Fruit fly (Drosophila melanogaster) whole organism, adult: ENCODE data around the gene alt.

Experiments used
- CG11617 ChIP-seq: fragments of 200-800 bp; sonication (Bioruptor generic); optimal IDR thresholded peaks from 2 replicates; lab custom pipeline; 2017; ENCODE audit warnings: mild to moderate bottlenecking, missing biosample characterization, missing genetic modification reagents, missing genetic modification characterization
- CG12768 ChIP-seq: fragments of 200-800 bp; sonication (Bioruptor generic); optimal IDR thresholded peaks from 2 replicates; lab custom pipeline; 2017; ENCODE audit warnings: missing biosample characterization, missing genetic modification characterization, mild to moderate bottlenecking, moderate library complexity, missing genetic modification reagents
- CG14711 ChIP-seq: fragments of 200-800 bp; sonication (Bioruptor generic); optimal IDR thresholded peaks from 2 replicates; lab custom pipeline; 2018; ENCODE audit warnings: missing biosample characterization, mild to moderate bottlenecking, missing genetic modification characterization, moderate library complexity
- CG1620 ChIP-seq: fragments of 200-800 bp; sonication (Bioruptor generic); optimal IDR thresholded peaks from 2 replicates; lab custom pipeline; 2016; ENCODE audit warnings: missing biosample characterization, missing genetic modification characterization
- CG33017 ChIP-seq: fragments of 200-800 bp; sonication (Bioruptor generic); optimal IDR thresholded peaks from 2 replicates; lab custom pipeline; 2018; ENCODE audit warnings: missing biosample characterization, mild to moderate bottlenecking, missing genetic modification characterization, moderate library complexity
- CG5204 ChIP-seq: fragments of 200-800 bp; sonication (Bioruptor generic); optimal IDR thresholded peaks from 2 replicates; lab custom pipeline; 2016; ENCODE audit warnings: missing biosample characterization, missing genetic modification characterization
- CG7045 ChIP-seq: fragments of 200-800 bp; sonication (Bioruptor generic); optimal IDR thresholded peaks from 2 replicates; lab custom pipeline; 2017; ENCODE audit warnings: missing biosample characterization, mild to moderate bottlenecking, missing genetic modification characterization
- CG7101 ChIP-seq: fragments of 200-800 bp; sonication (Bioruptor generic); optimal IDR thresholded peaks from 2 replicates; lab custom pipeline; 2018; ENCODE audit warnings: missing biosample characterization, mild to moderate bottlenecking, missing genetic modification characterization, moderate library complexity
- Clk ChIP-seq: fragments of 200-800 bp; sonication (Bioruptor generic); optimal IDR thresholded peaks from 2 replicates; lab custom pipeline; 2017; ENCODE audit warnings: missing biosample characterization, missing genetic modification characterization
- Crg-1 ChIP-seq: fragments of 200-800 bp; sonication (Bioruptor generic); optimal IDR thresholded peaks from 2 replicates; lab custom pipeline; 2016; ENCODE audit warnings: missing biosample characterization, missing genetic modification characterization
- Hr96 ChIP-seq: fragments of 200-800 bp; sonication (Bioruptor generic); optimal IDR thresholded peaks from 2 replicates; lab custom pipeline; 2016; ENCODE audit warnings: missing biosample characterization, missing genetic modification characterization
- Mnt ChIP-seq: fragments of 200-800 bp; sonication (Bioruptor generic); optimal IDR thresholded peaks from 2 replicates; lab custom pipeline; 2016; ENCODE audit warnings: missing biosample characterization, mild to moderate bottlenecking, missing genetic modification characterization
- bab1 ChIP-seq: fragments of 200-800 bp; sonication (Bioruptor generic); optimal IDR thresholded peaks from 3 replicates; lab custom pipeline; 2019; ENCODE audit warnings: missing biosample characterization, mild to moderate bottlenecking, missing genetic modification characterization, moderate library complexity
- cic ChIP-seq: fragments of 200-800 bp; sonication (Bioruptor generic); optimal IDR thresholded peaks from 2 replicates; lab custom pipeline; 2017; ENCODE audit warnings: missing biosample characterization, mild to moderate bottlenecking, missing genetic modification characterization, moderate library complexity
- cnc ChIP-seq, 2 experiments: fragments of >200 bp; optimal IDR thresholded peaks; 2 replicates each; lab custom pipeline; 2017
- kay ChIP-seq: fragments of 200-800 bp; sonication (Bioruptor generic); peaks from one replicate; lab custom pipeline; 2016; ENCODE audit warnings: missing biosample characterization, missing genetic modification characterization, borderline replicate concordance
- ovo ChIP-seq: fragments of 200-800 bp; sonication (Bioruptor generic); optimal IDR thresholded peaks from 2 replicates; lab custom pipeline; 2016; ENCODE audit warnings: missing biosample characterization, missing genetic modification characterization
- pad ChIP-seq: fragments of 200-800 bp; sonication (Bioruptor generic); optimal IDR thresholded peaks from 3 replicates; lab custom pipeline; 2017; ENCODE audit warnings: missing biosample characterization, missing genetic modification characterization, mild to moderate bottlenecking, moderate library complexity, missing genetic modification reagents
- tj ChIP-seq: fragments of 200-800 bp; sonication (Bioruptor generic); optimal IDR thresholded peaks from 3 replicates; lab custom pipeline; 2017; ENCODE audit warnings: missing biosample characterization, mild to moderate bottlenecking, missing genetic modification characterization, moderate library complexity
- toe ChIP-seq: fragments of 200-800 bp; sonication (Bioruptor generic); optimal IDR thresholded peaks from 2 replicates; lab custom pipeline; 2016; ENCODE audit warnings: missing biosample characterization, missing genetic modification characterization

alt gene

DNA sequence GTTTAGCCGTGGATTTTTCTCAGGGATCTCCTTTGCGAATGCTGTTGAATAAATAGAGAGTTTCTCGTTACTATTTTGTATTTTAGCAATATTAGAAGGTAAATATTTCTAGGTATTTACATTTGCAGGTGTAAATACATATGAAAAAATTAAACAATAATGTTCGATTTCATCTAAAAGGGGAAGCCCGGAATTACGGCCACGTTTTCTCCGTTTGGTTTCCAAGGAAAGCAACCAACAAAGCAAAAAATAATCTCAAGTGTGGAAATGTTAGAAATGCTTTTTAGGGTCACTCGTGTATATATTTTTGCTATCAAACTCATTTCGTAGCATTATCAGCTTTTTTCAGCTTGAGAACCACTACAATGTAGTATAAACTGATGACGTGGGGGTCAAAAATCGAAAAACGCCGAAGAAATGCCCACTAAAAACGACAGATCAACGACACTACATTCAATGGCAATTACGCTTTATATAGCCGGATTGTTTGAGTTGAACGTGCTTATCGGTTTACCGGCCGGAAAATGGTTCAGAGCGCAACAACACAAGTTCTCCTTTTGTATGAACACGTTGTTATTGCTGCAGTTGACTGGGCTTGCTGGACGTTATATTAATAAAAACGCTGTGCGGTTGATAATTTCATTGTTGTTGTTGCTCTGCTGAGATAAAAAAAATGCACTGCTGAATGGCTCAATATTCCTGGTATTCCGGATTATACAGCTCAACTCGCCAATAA, 4.0 kb downstream of the alt start:
- TF ChIP-seq Clk (GFP tag; lab: Kevin White, UChicago) = no peak
- TF ChIP-seq toe = no peak
- no peak for TF ChIP-seq cnc (optimal IDR thresholded peaks at IDR 0.05; lab: Kevin White, UChicago)
- TF ChIP-seq bab1 (GFP tag; lab: Kevin White, UChicago) = peak; percentile 31
- peak; percentile 21 for TF ChIP-seq tj (GFP tag; lab: Kevin White, UChicago)
- peak; percentile 4 for TF ChIP-seq Crg-1 (GFP tag; lab: Kevin White, UChicago)
- no peak for TF ChIP-seq CG7045 (GFP tag; lab: Kevin White, UChicago)
- TF ChIP-seq CG12768 (GFP tag; lab: Kevin White, UChicago) = peak; percentile 57
- peak; percentile 43 for TF ChIP-seq Mnt (GFP tag; lab: Kevin White, UChicago)
- peak; percentile 61 for TF ChIP-seq cic (GFP tag; lab: Kevin White, UChicago)
- TF ChIP-seq CG11617 (GFP tag; lab: Kevin White, UChicago) = no peak

dm6 chr3R:17670857-17671336, 11.4 kb downstream of the alt start, which contains the start of the genes CG7523 and Mps1:
TSS of gene CG7523 (minus strand) at chr3R:17670895.
TSS of gene Mps1 (plus strand) at chr3R:17671271.
- TF ChIP-seq CG12768 (GFP tag; lab: Kevin White, UChicago) (no peak), ovo (GFP tag; lab: Kevin White, UChicago) (peak; percentile 1), CG1620 (GFP tag; lab: Kevin White, UChicago) (no peak), tj (GFP tag; lab: Kevin White, UChicago) (no peak), kay (peak; percentile 93), CG11617 (GFP tag; lab: Kevin White, UChicago) (peak; percentile 37), CG14711 (tag; lab: Kevin White, UChicago) (peak; percentile 100), Mnt (GFP tag; lab: Kevin White, UChicago) (peak; percentile 35), Crg-1 (GFP tag; lab: Kevin White, UChicago) (peak; percentile 47)

- TF ChIP-seq cnc (optimal IDR thresholded peaks at IDR 0.05; lab: Kevin White, UChicago) (no peak), CG1620 (GFP tag; lab: Kevin White, UChicago) (no peak), toe (no peak), CG11617 (GFP tag; lab: Kevin White, UChicago) (no peak), CG7045 (GFP tag; lab: Kevin White, UChicago) (no peak), cic (GFP tag; lab: Kevin White, UChicago) (peak; percentile 37), pad (GFP tag; lab: Kevin White, UChicago) (no peak), CG12768 (GFP tag; lab: Kevin White, UChicago) (no peak), Crg-1 (GFP tag; lab: Kevin White, UChicago) (no peak), Clk (GFP tag; lab: Kevin White, UChicago) (no peak), CG14711 (tag; lab: Kevin White, UChicago) (no peak), ovo (GFP tag; lab: Kevin White, UChicago) (no peak), Mnt (GFP tag; lab: Kevin White, UChicago) (no peak), CG7101 (tag; lab: Kevin White, UChicago) (no peak), kay (peak; percentile 99), tj (GFP tag; lab: Kevin White, UChicago) (peak; percentile 67)
Observed at dm6 chr3R:17670202-17670856, 12.0 kb downstream of the alt start.

DNA sequence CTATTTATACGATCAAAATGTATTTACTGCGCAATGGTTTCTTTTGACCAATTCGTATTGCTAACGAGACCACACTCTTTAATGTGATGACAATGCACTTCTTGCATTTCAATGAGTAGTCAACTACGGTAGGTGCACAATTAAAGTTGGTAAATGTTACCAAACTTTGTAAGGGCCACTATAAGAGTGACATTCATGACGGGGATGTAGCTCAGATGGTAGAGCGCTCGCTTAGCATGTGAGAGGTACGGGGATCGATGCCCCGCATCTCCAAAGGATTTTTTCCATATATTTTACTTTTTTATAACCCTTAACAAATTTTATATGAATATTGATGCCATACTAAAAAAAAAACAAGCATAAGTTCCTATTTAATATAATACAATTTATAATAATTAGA, 14.3 kb downstream of the alt start:
- TF ChIP-seq bab1 (GFP tag; lab: Kevin White, UChicago) (peak; percentile 14), CG5204 (GFP tag; lab: Kevin White, UChicago) (no peak), ovo (GFP tag; lab: Kevin White, UChicago) (no peak), Mnt (GFP tag; lab: Kevin White, UChicago) (no peak), tj (GFP tag; lab: Kevin White, UChicago) (peak; percentile 87), cic (GFP tag; lab: Kevin White, UChicago) (no peak), toe (no peak), CG14711 (tag; lab: Kevin White, UChicago) (no peak)

DNA sequence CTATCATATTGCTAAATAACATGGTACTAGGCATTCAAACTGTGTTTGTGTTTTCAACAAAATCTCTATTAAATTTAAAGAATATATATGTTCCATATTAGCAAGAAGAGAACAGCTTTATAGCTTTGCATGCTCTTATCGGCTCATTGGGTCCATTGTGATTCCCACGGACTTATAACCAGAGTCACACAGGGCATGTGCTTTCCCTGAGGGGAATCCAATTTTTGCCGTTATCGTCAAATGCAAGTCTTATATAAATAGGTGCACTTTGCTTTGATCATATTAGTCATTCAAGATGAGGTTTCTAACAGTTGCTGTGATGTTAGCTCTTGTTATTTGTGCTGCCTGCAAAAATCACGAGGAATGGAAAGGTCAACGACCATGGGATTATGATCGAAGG, 15.0 kb downstream of the alt start, which contains the start of gene CG45045:
TSS of gene CG45045 (plus strand) at position 294 of the 400 bp plus-strand sequence.
- TF ChIP-seq CG14711 (tag; lab: Kevin White, UChicago) (no peak), CG33017 (tag; lab: Kevin White, UChicago) (no peak), cnc (optimal IDR thresholded peaks at IDR 0.05; lab: Kevin White, UChicago) (no peak), Mnt (GFP tag; lab: Kevin White, UChicago) (no peak), Crg-1 (GFP tag; lab: Kevin White, UChicago) (no peak), ovo (GFP tag; lab: Kevin White, UChicago) (no peak), bab1 (GFP tag; lab: Kevin White, UChicago) (no peak), Hr96 (no peak), tj (GFP tag; lab: Kevin White, UChicago) (no peak), toe (no peak), CG11617 (GFP tag; lab: Kevin White, UChicago) (no peak), Clk (GFP tag; lab: Kevin White, UChicago) (no peak), CG12768 (GFP tag; lab: Kevin White, UChicago) (no peak), CG5204 (GFP tag; lab: Kevin White, UChicago) (no peak), cic (GFP tag; lab: Kevin White, UChicago) (no peak), pad (GFP tag; lab: Kevin White, UChicago) (no peak)
